3 fruit fly cellular contexts compared by ENCODE assay signal in genomic region chr3R:21205680-21206326, dm6.
TF ChIP-seq lines count a peak whose summit lies in the region.

No protein-coding gene starts in this region.

TF ChIP-seq in whole organism, embryonic, 481 proteins besides CTCF, POLR2A, EP300 and RAD21 (continued from another document and continues in another):
- TF ChIP-seq HmgZ (tag; optimal IDR thresholded peaks at IDR 0.05; lab: Kevin White, UChicago) (no peak), ATbp (GFP tag; optimal IDR thresholded peaks at IDR 0.05; lab: Kevin White, UChicago) (peak; percentile 67), CG4424 (GFP tag; optimal IDR thresholded peaks at IDR 0.05; lab: Kevin White, UChicago) (peak; percentile 64), Ssrp (tag; optimal IDR thresholded peaks at IDR 0.05; lab: Kevin White, UChicago) (peak; percentile 46), Dek (tag; optimal IDR thresholded peaks at IDR 0.05; lab: Kevin White, UChicago) (no peak), CG9876 (GFP tag; optimal IDR thresholded peaks at IDR 0.05; lab: Kevin White, UChicago) (no peak), Eip74EF (GFP tag; optimal IDR thresholded peaks at IDR 0.05; lab: Kevin White, UChicago) (peak in 1 of 2 experiments; percentile 40), CG2875 (GFP tag; optimal IDR thresholded peaks at IDR 0.05; lab: Kevin White, UChicago) (peak; percentile 62), fd64A (GFP tag; optimal IDR thresholded peaks at IDR 0.05; lab: Kevin White, UChicago) (peak; percentile 44), lola (GFP tag; optimal IDR thresholded peaks at IDR 0.05; lab: Kevin White, UChicago) (peak in 1 of 3 experiments; percentile 29), gsb-n (tag; optimal IDR thresholded peaks at IDR 0.05; lab: Kevin White, UChicago) (peak; percentile 15), Adf1 (GFP tag; IDR thresholded peaks at IDR 0.05; lab: Robert Waterston, UW) (peak; percentile 45), gt (GFP tag; IDR thresholded peaks at IDR 0.05; lab: Robert Waterston, UW) (0 out of 2 replicates have a peak, but pooled peaks have one; percentile 48), ash1 (GFP tag; optimal IDR thresholded peaks at IDR 0.05; lab: Kevin White, UChicago) (no peak), CG32767 (GFP tag; IDR thresholded peaks at IDR 0.05; lab: Robert Waterston, UW) (peak; percentile 25; the same call in 1 of the 2 replicates), CG34422 (GFP tag; IDR thresholded peaks at IDR 0.05; lab: Robert Waterston, UW) (peak; percentile 17; the same call in 1 of the 3 replicates), Atf6 (GFP tag; IDR thresholded peaks at IDR 0.05; lab: Robert Waterston, UW) (no peak), TFAM (GFP tag; optimal IDR thresholded peaks at IDR 0.05; lab: Kevin White, UChicago) (no peak), CG12155 (GFP tag; optimal IDR thresholded peaks at IDR 0.05; lab: Kevin White, UChicago) (no peak), CG12744 (GFP tag; optimal IDR thresholded peaks at IDR 0.05; lab: Kevin White, UChicago) (no peak), tup (GFP tag; optimal IDR thresholded peaks at IDR 0.05; lab: Kevin White, UChicago) (peak; percentile 9), az2 (GFP tag; optimal IDR thresholded peaks at IDR 0.05; lab: Kevin White, UChicago) (peak; percentile 39), crc (GFP tag; optimal IDR thresholded peaks at IDR 0.05; lab: Kevin White, UChicago) (no peak), vvl (GFP tag; IDR thresholded peaks at IDR 0.05; lab: Robert Waterston, UW) (peak; percentile 40; the same call in 1 of the 2 replicates), Chrac-16 (GFP tag; optimal IDR thresholded peaks at IDR 0.05; lab: Kevin White, UChicago) (peak; percentile 13), CG12219 (GFP tag; optimal IDR thresholded peaks at IDR 0.05; lab: Kevin White, UChicago) (peak; percentile 5), fd102C (GFP tag; optimal IDR thresholded peaks at IDR 0.05; lab: Kevin White, UChicago) (no peak), kni (GFP tag; optimal IDR thresholded peaks at IDR 0.05; lab: Kevin White, UChicago) (peak; percentile 44), nmo (GFP tag; optimal IDR thresholded peaks at IDR 0.05; lab: Kevin White, UChicago) (peak; percentile 55), jing (GFP tag; optimal IDR thresholded peaks at IDR 0.05; lab: Kevin White, UChicago) (peak; percentile 18), CG1603 (tag; optimal IDR thresholded peaks at IDR 0.05; lab: Kevin White, UChicago) (peak; percentile 56), tio (GFP tag; optimal IDR thresholded peaks at IDR 0.05; lab: Kevin White, UChicago) (peak; percentile 26), ci (GFP tag; IDR thresholded peaks at IDR 0.05; lab: Robert Waterston, UW) (peak; percentile 64), dysf (GFP tag; IDR thresholded peaks at IDR 0.05; lab: Robert Waterston, UW) (peak; percentile 46; the same call in 1 of the 3 replicates), CG18476 (GFP tag; optimal IDR thresholded peaks at IDR 0.05; lab: Kevin White, UChicago) (peak; percentile 13), CG30020 (tag; optimal IDR thresholded peaks at IDR 0.05; lab: Kevin White, UChicago) (no peak), Rfx (GFP tag; IDR thresholded peaks at IDR 0.05; lab: Robert Waterston, UW) (no peak), CG4730 (GFP tag; IDR thresholded peaks at IDR 0.05; lab: Robert Waterston, UW) (no peak), H15 (GFP tag; IDR thresholded peaks at IDR 0.05; lab: Robert Waterston, UW) (peak; percentile 50; the same call in 1 of the 3 replicates), ERR (GFP tag; optimal IDR thresholded peaks at IDR 0.05; lab: Kevin White, UChicago) (no peak), CG11093 (GFP tag; IDR thresholded peaks at IDR 0.05; lab: Robert Waterston, UW) (no peak), CG32772 (GFP tag; IDR thresholded peaks at IDR 0.05; lab: Robert Waterston, UW) (peak; percentile 53; the same call in 1 of the 2 replicates), CG7839 (tag; optimal IDR thresholded peaks at IDR 0.05; lab: Kevin White, UChicago) (peak; percentile 42)

TF ChIP-seq in whole organism, prepupa, 60 proteins besides CTCF, POLR2A, EP300 and RAD21 (continued from another document):
- TF ChIP-seq CG16779 (tag; optimal IDR thresholded peaks at IDR 0.05; lab: Kevin White, UChicago): peak; percentile 64
- peak; percentile 69 for TF ChIP-seq spab (GFP tag; optimal IDR thresholded peaks at IDR 0.05; lab: Kevin White, UChicago)
- peak; percentile 93 for TF ChIP-seq CG6276 (GFP tag; optimal IDR thresholded peaks at IDR 0.05; lab: Kevin White, UChicago)
- TF ChIP-seq fd85E (GFP tag; optimal IDR thresholded peaks at IDR 0.05; lab: Kevin White, UChicago): no peak
- peak; percentile 32 for TF ChIP-seq Hr39 (GFP tag; optimal IDR thresholded peaks at IDR 0.05; lab: Kevin White, UChicago)
- TF ChIP-seq CG10669 (GFP tag; optimal IDR thresholded peaks at IDR 0.05; lab: Kevin White, UChicago): peak; percentile 68
- TF ChIP-seq Eip78C (GFP tag; lab: Kevin White, UChicago): peak; percentile 93
- TF ChIP-seq topi (GFP tag; optimal IDR thresholded peaks at IDR 0.05; lab: Kevin White, UChicago): peak; percentile 70
- peak; percentile 72 for TF ChIP-seq CG11294 (GFP tag; IDR thresholded peaks at IDR 0.05; lab: Robert Waterston, UW)
- TF ChIP-seq CG6163 (GFP tag; IDR thresholded peaks at IDR 0.05; lab: Robert Waterston, UW): peak; percentile 85
- TF ChIP-seq esn (GFP tag; optimal IDR thresholded peaks at IDR 0.05; lab: Kevin White, UChicago): peak; percentile 66
- peak; percentile 64 for TF ChIP-seq fd59A (GFP tag; optimal IDR thresholded peaks at IDR 0.05; lab: Kevin White, UChicago)
- TF ChIP-seq eg (GFP tag; IDR thresholded peaks at IDR 0.05; lab: Robert Waterston, UW): peak; percentile 91
- no peak for TF ChIP-seq CG9139 (GFP tag; optimal IDR thresholded peaks at IDR 0.05; lab: Kevin White, UChicago)
- TF ChIP-seq Sox15 (GFP tag; optimal IDR thresholded peaks at IDR 0.05; lab: Kevin White, UChicago): peak; percentile 44
- peak; percentile 80 for TF ChIP-seq pdm3 (GFP tag; optimal IDR thresholded peaks at IDR 0.05; lab: Kevin White, UChicago)
- peak; percentile 93 for TF ChIP-seq Hr4 (GFP tag; optimal IDR thresholded peaks at IDR 0.05; lab: Kevin White, UChicago)
- TF ChIP-seq Ets21C (GFP tag; optimal IDR thresholded peaks at IDR 0.05; lab: Kevin White, UChicago): peak; percentile 30
- TF ChIP-seq net (GFP tag; optimal IDR thresholded peaks at IDR 0.05; lab: Kevin White, UChicago): peak; percentile 81
- TF ChIP-seq Eip93F (GFP tag; optimal IDR thresholded peaks at IDR 0.05; lab: Kevin White, UChicago): peak; percentile 51
- TF ChIP-seq Blimp-1 (GFP tag; optimal IDR thresholded peaks at IDR 0.05; lab: Kevin White, UChicago): no peak
- peak; percentile 68 for TF ChIP-seq CG11762 (GFP tag; optimal IDR thresholded peaks at IDR 0.05; lab: Kevin White, UChicago; ENCODE audit: insufficient read depth)
- peak; percentile 67 for TF ChIP-seq Eip75B (GFP tag; optimal IDR thresholded peaks at IDR 0.05; lab: Kevin White, UChicago)
- peak; percentile 83 for TF ChIP-seq svp (GFP tag; lab: Kevin White, UChicago)
- TF ChIP-seq CG6854 (GFP tag; optimal IDR thresholded peaks at IDR 0.05; lab: Kevin White, UChicago): peak; percentile 10
- peak; percentile 72 for TF ChIP-seq acj6 (GFP tag; optimal IDR thresholded peaks at IDR 0.05; lab: Kevin White, UChicago)
- TF ChIP-seq CG8632 (GFP tag; optimal IDR thresholded peaks at IDR 0.05; lab: Kevin White, UChicago): peak; percentile 59
- TF ChIP-seq Sox14 (GFP tag; optimal IDR thresholded peaks at IDR 0.05; lab: Kevin White, UChicago): peak; percentile 87
- peak; percentile 89 for TF ChIP-seq CG15336 (GFP tag; IDR thresholded peaks at IDR 0.05; lab: Robert Waterston, UW)
- TF ChIP-seq dac (GFP tag; optimal IDR thresholded peaks at IDR 0.05; lab: Kevin White, UChicago): peak; percentile 82
- peak; percentile 66 for TF ChIP-seq CG7368 (GFP tag; optimal IDR thresholded peaks at IDR 0.05; lab: Kevin White, UChicago)
- TF ChIP-seq Hr38 (GFP tag; optimal IDR thresholded peaks at IDR 0.05; lab: Kevin White, UChicago): no peak
- TF ChIP-seq CG6792 (GFP tag; optimal IDR thresholded peaks at IDR 0.05; lab: Kevin White, UChicago): peak; percentile 72
- TF ChIP-seq CG3919 (GFP tag; optimal IDR thresholded peaks at IDR 0.05; lab: Kevin White, UChicago): peak; percentile 82
- peak; percentile 84 for TF ChIP-seq CG4318 (GFP tag; optimal IDR thresholded peaks at IDR 0.05; lab: Kevin White, UChicago)
- TF ChIP-seq Sox102F (GFP tag; optimal IDR thresholded peaks at IDR 0.05; lab: Kevin White, UChicago): peak; percentile 65
- peak; percentile 54 for TF ChIP-seq Met (GFP tag; optimal IDR thresholded peaks at IDR 0.05; lab: Kevin White, UChicago)
- peak; percentile 61 for TF ChIP-seq lz (GFP tag; optimal IDR thresholded peaks at IDR 0.05; lab: Kevin White, UChicago)
- peak; percentile 66 for TF ChIP-seq Ets96B (tag; optimal IDR thresholded peaks at IDR 0.05; lab: Kevin White, UChicago)
- no peak for TF ChIP-seq fkh (GFP tag; optimal IDR thresholded peaks at IDR 0.05; lab: Kevin White, UChicago)
TF ChIP-seq in whole organism, prepupa: peak in this region for 53.

TF ChIP-seq in whole organism, wandering third instar larva, 38 proteins besides CTCF, POLR2A, EP300 and RAD21 (continued from another document):
- TF ChIP-seq CG32264 (GFP tag; optimal IDR thresholded peaks at IDR 0.05; lab: Kevin White, UChicago) (no peak), tai (GFP tag; optimal IDR thresholded peaks at IDR 0.05; lab: Kevin White, UChicago) (no peak), br (GFP tag; optimal IDR thresholded peaks at IDR 0.05; lab: Kevin White, UChicago) (peak; percentile 24), Abd-B (GFP tag; optimal IDR thresholded peaks at IDR 0.05; lab: Kevin White, UChicago) (no peak), Vsx2 (GFP tag; optimal IDR thresholded peaks at IDR 0.05; lab: Kevin White, UChicago; ENCODE audit: partially characterized antibody) (no peak), Rel (GFP tag; optimal IDR thresholded peaks at IDR 0.05; lab: Kevin White, UChicago) (no peak), Rel (tag; optimal IDR thresholded peaks at IDR 0.05; lab: Kevin White, UChicago) (no peak), CrebA (GFP tag; optimal IDR thresholded peaks at IDR 0.05; lab: Kevin White, UChicago; ENCODE audit: borderline replicate concordance) (no peak), woc (GFP tag; optimal IDR thresholded peaks at IDR 0.05; lab: Kevin White, UChicago) (no peak), Mio (GFP tag; optimal IDR thresholded peaks at IDR 0.05; lab: Kevin White, UChicago) (no peak), dsf (GFP tag; optimal IDR thresholded peaks at IDR 0.05; lab: Kevin White, UChicago; ENCODE audit: borderline replicate concordance) (no peak), N (GFP tag; optimal IDR thresholded peaks at IDR 0.05; lab: Kevin White, UChicago) (no peak), OdsH (GFP tag; optimal IDR thresholded peaks at IDR 0.05; lab: Kevin White, UChicago) (no peak), brk (GFP tag; optimal IDR thresholded peaks at IDR 0.05; lab: Kevin White, UChicago) (no peak)
